Worm (Caenorhabditis elegans) whole organism, L4 larva: Measurements from ENCODE around the gene slc-30A9.
A peak's percentile ranks its signal among the peaks of the same experiment; 100 is the strongest.

Experiments
- D1046.2 ChIP-seq: fragments of 200-800 bp; sonication (Bioruptor generic); IDR thresholded peaks from 2 replicates; pipeline ENCODE4 v1.3.6; 2022; ENCODE audit warnings: missing genetic modification characterization, missing compliant biosample characterization
- F10B5.3 ChIP-seq: sonication (generic microtip); optimal IDR thresholded peaks from 2 replicates; lab custom pipeline; 2016; ENCODE audit warnings: mild to moderate bottlenecking, missing genetic modification characterization, missing compliant biosample characterization
- F44E2.7 ChIP-seq: fragments of 200-800 bp; sonication (Bioruptor generic); IDR thresholded peaks from 2 replicates; pipeline ENCODE4 v2.1.2; 2022; ENCODE audit warnings: missing genetic modification characterization, missing compliant biosample characterization
- T26A8.4 ChIP-seq: fragments of 200-800 bp; sonication (Bioruptor generic); IDR thresholded peaks from 2 replicates; pipeline ENCODE4 v1.3.6; 2022; ENCODE audit warnings: missing genetic modification characterization, missing compliant biosample characterization
- Y105C5A.15 ChIP-seq: fragments of 200-800 bp; sonication (Bioruptor generic); IDR thresholded peaks from 2 replicates; pipeline ENCODE4 v1.3.6; 2022; ENCODE audit warnings: missing genetic modification characterization, missing compliant biosample characterization
- Y75B8A.6 ChIP-seq: fragments of 200-800 bp; sonication (Bioruptor generic); IDR thresholded peaks from 2 replicates; pipeline ENCODE4 v1.3.6; 2022; ENCODE audit warnings: missing genetic modification reagents, missing genetic modification characterization, missing compliant biosample characterization
- ZK546.5 ChIP-seq, 2 experiments: sonication (generic microtip); optimal IDR thresholded peaks; 2 replicates each; lab custom pipeline; 2017; ENCODE audit warnings: missing biosample characterization in 2 of 2, missing genetic modification characterization in 2 of 2
- aly-2 ChIP-seq: sonication (generic microtip); optimal IDR thresholded peaks from 2 replicates; lab custom pipeline; 2018; ENCODE audit warnings: missing biosample characterization, missing genetic modification characterization
- arid-1 ChIP-seq: fragments of 200-800 bp; sonication (Bioruptor generic); conservative IDR thresholded peaks from 2 replicates; pipeline ENCODE4 v1.3.6; 2022; ENCODE audit warnings: missing genetic modification reagents, missing genetic modification characterization, missing compliant biosample characterization
- ceh-28 ChIP-seq: fragments of 150-350 bp; optimal IDR thresholded peaks from 2 replicates; lab custom pipeline; 2014; ENCODE audit warnings: missing biosample characterization, missing genetic modification reagents, missing genetic modification characterization
- daf-16 ChIP-seq, 3 experiments: sonication (generic microtip); optimal IDR thresholded peaks; 2 replicates each; lab custom pipeline; 2016 to 2017; ENCODE audit warnings: missing genetic modification characterization in 3 of 3, missing genetic modification reagents in 3 of 3, mild to moderate bottlenecking in 2 of 3, missing compliant biosample characterization in 2 of 3, missing biosample characterization in 1 of 3, moderate library complexity in 1 of 3
- daf-19 ChIP-seq: fragments of 200-800 bp; sonication (Bioruptor generic); conservative IDR thresholded peaks from 2 replicates; pipeline ENCODE4 v1.3.6; 2022; ENCODE audit warnings: missing genetic modification characterization, missing compliant biosample characterization
- dmd-6 ChIP-seq: fragments of 200-800 bp; sonication (Bioruptor generic); IDR thresholded peaks from 2 replicates; pipeline ENCODE4 v1.3.6; 2022; ENCODE audit warnings: missing genetic modification reagents, missing genetic modification characterization, missing compliant biosample characterization
- dmd-8 ChIP-seq: fragments of 200-800 bp; sonication (Bioruptor generic); IDR thresholded peaks from 2 replicates; pipeline ENCODE4 v1.3.6; 2022; ENCODE audit warnings: missing genetic modification characterization, missing compliant biosample characterization
- dpl-1 ChIP-seq: fragments of 150-350 bp; optimal IDR thresholded peaks from 2 replicates; lab custom pipeline; 2014; ENCODE audit warnings: missing biosample characterization, missing genetic modification reagents, missing genetic modification characterization
- egl-43 ChIP-seq: fragments of 200-800 bp; sonication (Bioruptor generic); IDR thresholded peaks from 2 replicates; pipeline ENCODE4 v1.3.6; 2022; ENCODE audit warnings: missing genetic modification reagents, missing genetic modification characterization, missing compliant biosample characterization
- fos-1 ChIP-seq: fragments of 150-350 bp; optimal IDR thresholded peaks from 2 replicates; lab custom pipeline; 2014; ENCODE audit warnings: missing biosample characterization, missing genetic modification characterization
- gei-8 ChIP-seq: fragments of 200-800 bp; sonication (Bioruptor generic); optimal IDR thresholded peaks from 2 replicates; lab custom pipeline; 2018; ENCODE audit warnings: mild to moderate bottlenecking, missing genetic modification characterization, missing compliant biosample characterization
- hlh-30 ChIP-seq: sonication (generic microtip); optimal IDR thresholded peaks from 2 replicates; lab custom pipeline; 2017; ENCODE audit warnings: antibody characterized with exemption, mild to moderate bottlenecking, missing genetic modification characterization, missing compliant biosample characterization; ENCODE audit not compliant: insufficient read depth
- hmg-1.1 ChIP-seq: fragments of 200-800 bp; sonication (Bioruptor generic); IDR thresholded peaks from 2 replicates; pipeline ENCODE4 v1.3.6; 2022; ENCODE audit warnings: missing genetic modification reagents, missing genetic modification characterization, missing compliant biosample characterization
- jun-1 ChIP-seq: fragments of 150-350 bp; optimal IDR thresholded peaks from 2 replicates; lab custom pipeline; 2014; ENCODE audit warnings: missing biosample characterization, missing genetic modification reagents, missing genetic modification characterization
- lin-13 ChIP-seq: fragments of 150-350 bp; optimal IDR thresholded peaks from 2 replicates; lab custom pipeline; 2014; ENCODE audit warnings: missing biosample characterization, missing genetic modification reagents, missing genetic modification characterization
- lin-29 ChIP-seq: fragments of 200-800 bp; sonication (Bioruptor generic); IDR thresholded peaks from 2 replicates; pipeline ENCODE4 v1.3.6; 2022; ENCODE audit warnings: missing genetic modification reagents, missing genetic modification characterization, missing compliant biosample characterization
- lin-38 ChIP-seq: fragments of 200-800 bp; sonication (Bioruptor generic); IDR thresholded peaks from 2 replicates; pipeline ENCODE4 v1.3.6; 2022; ENCODE audit warnings: missing genetic modification reagents, missing genetic modification characterization, missing compliant biosample characterization
- lir-3 ChIP-seq: sonication (generic microtip); optimal IDR thresholded peaks from 2 replicates; lab custom pipeline; 2016; ENCODE audit warnings: mild to moderate bottlenecking, missing genetic modification characterization, missing compliant biosample characterization
- madf-5 ChIP-seq, 2 experiments: fragments of 200-800 bp; sonication (Bioruptor generic); IDR thresholded peaks; 2 replicates each; pipeline ENCODE4 v1.3.6; 2022; ENCODE audit warnings: missing compliant biosample characterization in 2 of 2, missing genetic modification characterization in 2 of 2
- mdl-1 ChIP-seq, 2 experiments: fragments of 150-350 bp in 1 of 2; sonication (generic microtip) in 1 of 2; optimal IDR thresholded peaks; 2 replicates each; lab custom pipeline; 2014 to 2017; ENCODE audit warnings: missing biosample characterization in 2 of 2, missing genetic modification characterization in 2 of 2
- mes-2 ChIP-seq: sonication (generic microtip); optimal IDR thresholded peaks from 2 replicates; lab custom pipeline; 2016; ENCODE audit warnings: missing genotype, mild to moderate bottlenecking, missing genetic modification characterization, missing compliant biosample characterization; ENCODE audit not compliant: poor library complexity, severe bottlenecking
- mxl-3 ChIP-seq: fragments of 200-800 bp; sonication (Bioruptor generic); optimal IDR thresholded peaks from 2 replicates; lab custom pipeline; 2018; ENCODE audit warnings: mild to moderate bottlenecking, missing genetic modification characterization, missing compliant biosample characterization
- nhr-10 ChIP-seq: fragments of 150-350 bp; optimal IDR thresholded peaks from 2 replicates; lab custom pipeline; 2014; ENCODE audit warnings: missing biosample characterization, missing genetic modification characterization
- nhr-102 ChIP-seq: sonication (generic microtip); optimal IDR thresholded peaks from 2 replicates; lab custom pipeline; 2016; ENCODE audit warnings: mild to moderate bottlenecking, missing genetic modification characterization, moderate library complexity, missing compliant biosample characterization
- nhr-237 ChIP-seq: sonication (generic microtip); optimal IDR thresholded peaks from 2 replicates; lab custom pipeline; 2017; ENCODE audit warnings: missing biosample characterization, missing genetic modification characterization
- nhr-41 ChIP-seq: fragments of 200-800 bp; sonication (Bioruptor generic); IDR thresholded peaks from 2 replicates; pipeline ENCODE4 v1.3.6; 2022; ENCODE audit warnings: missing genetic modification reagents, missing genetic modification characterization, missing compliant biosample characterization
- nhr-42 ChIP-seq: fragments of 200-800 bp; sonication (Bioruptor generic); IDR thresholded peaks from 2 replicates; pipeline ENCODE4 v1.3.6; 2022; ENCODE audit warnings: missing genetic modification characterization, missing compliant biosample characterization
- nhr-77 ChIP-seq: fragments of 150-350 bp; optimal IDR thresholded peaks from 2 replicates; lab custom pipeline; 2014; ENCODE audit warnings: missing biosample characterization, missing genetic modification characterization
- pha-4 ChIP-seq, 2 experiments: fragments of 150-350 bp in 1 of 2; fragments of 200-800 bp in 1 of 2; sonication (Bioruptor generic) in 1 of 2; IDR thresholded peaks in 1 of 2; optimal IDR thresholded peaks in 1 of 2; 2 replicates each; pipeline versions ENCODE4 v1.3.6 to Lab custom; 2014 to 2022; ENCODE audit warnings: missing genetic modification characterization in 2 of 2, missing genetic modification reagents in 2 of 2, missing biosample characterization in 1 of 2, missing compliant biosample characterization in 1 of 2
- php-3 ChIP-seq: fragments of 200-800 bp; sonication (Bioruptor generic); IDR thresholded peaks from 2 replicates; pipeline ENCODE4 v1.3.6; 2022; ENCODE audit warnings: missing genetic modification reagents, missing genetic modification characterization, missing compliant biosample characterization
- pqm-1 ChIP-seq: sonication (generic microtip); optimal IDR thresholded peaks from 2 replicates; lab custom pipeline; 2017; ENCODE audit warnings: missing biosample characterization, missing genetic modification characterization
- rbr-2 ChIP-seq: sonication (generic microtip); optimal IDR thresholded peaks from 2 replicates; lab custom pipeline; 2016; ENCODE audit warnings: missing genotype, missing genetic modification characterization, missing compliant biosample characterization
- saeg-2 ChIP-seq: fragments of 200-800 bp; sonication (Bioruptor generic); IDR thresholded peaks from 2 replicates; pipeline ENCODE4 v1.3.6; 2022; ENCODE audit warnings: missing genetic modification reagents, missing genetic modification characterization, missing compliant biosample characterization
- skn-1 ChIP-seq: fragments of 150-350 bp; optimal IDR thresholded peaks from 2 replicates; lab custom pipeline; 2014; ENCODE audit warnings: missing biosample characterization, missing genetic modification characterization
- snpc-4 ChIP-seq: fragments of 150-350 bp; optimal IDR thresholded peaks from 2 replicates; lab custom pipeline; 2014; ENCODE audit warnings: missing biosample characterization, missing genetic modification characterization
- spr-3 ChIP-seq: fragments of 200-800 bp; sonication (Bioruptor generic); optimal IDR thresholded peaks from 2 replicates; lab custom pipeline; 2018; ENCODE audit warnings: mild to moderate bottlenecking, missing genetic modification characterization, missing compliant biosample characterization
- tag-97 ChIP-seq: fragments of 200-800 bp; sonication (Bioruptor generic); IDR thresholded peaks from 2 replicates; pipeline ENCODE4 v1.3.6; 2022; ENCODE audit warnings: missing genetic modification characterization, missing compliant biosample characterization
- unc-130 ChIP-seq: sonication (generic microtip); optimal IDR thresholded peaks from 2 replicates; lab custom pipeline; 2016; ENCODE audit warnings: missing genetic modification reagents, missing genetic modification characterization, missing compliant biosample characterization
- unc-39 ChIP-seq: sonication (generic microtip); optimal IDR thresholded peaks from 2 replicates; lab custom pipeline; 2017; ENCODE audit warnings: missing biosample characterization, missing genetic modification characterization
- unc-62 ChIP-seq, 3 experiments: fragments of 150-350 bp in 1 of 3; sonication (generic microtip); optimal IDR thresholded peaks in 2 of 3; peaks in 1 of 3; 1 replicate in 1 of 3; 2 replicates in 2 of 3; lab custom pipeline; 2014 to 2017; ENCODE audit warnings: missing biosample characterization in 3 of 3, missing genetic modification characterization in 3 of 3, missing genetic modification reagents in 3 of 3, missing genotype in 1 of 3
- zfp-2 ChIP-seq: sonication (generic microtip); optimal IDR thresholded peaks from 2 replicates; lab custom pipeline; 2016; ENCODE audit warnings: mild to moderate bottlenecking, missing genetic modification characterization, missing compliant biosample characterization
- zfp-3 ChIP-seq: fragments of 200-800 bp; sonication (Bioruptor generic); conservative IDR thresholded peaks from 2 replicates; pipeline ENCODE4 v1.3.6; 2022; ENCODE audit warnings: missing genetic modification reagents, missing genetic modification characterization, missing compliant biosample characterization
- zip-11 ChIP-seq: fragments of 200-800 bp; sonication (Bioruptor generic); IDR thresholded peaks from 2 replicates; pipeline ENCODE4 v1.3.6; 2022; ENCODE audit warnings: missing genetic modification characterization, missing compliant biosample characterization
- ztf-7 ChIP-seq: fragments of 150-350 bp; optimal IDR thresholded peaks from 2 replicates; lab custom pipeline; 2014; ENCODE audit warnings: missing biosample characterization, missing genetic modification characterization

Gene slc-30A9

ce11 chrIII:2739469-2739868 is 40.9 kb upstream of the slc-30A9 start, which contains the start of gene cest-25 (continued):
- TF ChIP-seq nhr-41 (GFP tag; lab: Robert Waterston, UW) (no peak), spr-3 (GFP tag; lab: Kevin White, UChicago) (no peak), Y105C5A.15 (GFP tag; lab: Robert Waterston, UW) (no peak), ZK546.5 (tag; optimal IDR thresholded peaks at IDR 0.05; lab: Kevin White, UChicago) (no peak), nhr-102 (tag; lab: Kevin White, UChicago) (peak; percentile 7), tag-97 (GFP tag; lab: Robert Waterston, UW) (no peak), unc-130 (no peak), zip-11 (GFP tag; lab: Robert Waterston, UW) (no peak), pqm-1 (peak; percentile 97), nhr-42 (GFP tag; lab: Robert Waterston, UW) (no peak), aly-2 (tag; lab: Kevin White, UChicago) (no peak), php-3 (GFP tag; lab: Robert Waterston, UW) (peak; percentile 90), ztf-7 (tag; lab: Kevin White, UChicago) (no peak), D1046.2 (GFP tag; lab: Robert Waterston, UW) (no peak), nhr-77 (tag; lab: Kevin White, UChicago) (peak; percentile 71), dpl-1 (GFP tag; lab: Kevin White, UChicago) (no peak), nhr-10 (tag; lab: Kevin White, UChicago) (no peak), zfp-2 (tag; lab: Kevin White, UChicago) (no peak), lin-13 (GFP tag; lab: Kevin White, UChicago) (no peak), egl-43 (GFP tag; lab: Robert Waterston, UW) (no peak), lin-29 (no peak), dmd-6 (GFP tag; lab: Robert Waterston, UW) (peak; percentile 77), F44E2.7 (no peak), saeg-2 (GFP tag; lab: Robert Waterston, UW) (no peak), F10B5.3 (tag; lab: Kevin White, UChicago) (no peak), zfp-3 (GFP tag; lab: Robert Waterston, UW) (no peak), unc-62 (GFP tag; optimal IDR thresholded peaks at IDR 0.05 in 1 of 2; lab: Kevin White, UChicago) (no peak), unc-62 (tag; optimal IDR thresholded peaks at IDR 0.05; lab: Kevin White, UChicago) (no peak), gei-8 (GFP tag; lab: Kevin White, UChicago) (no peak), daf-16 (GFP tag; optimal IDR thresholded peaks at IDR 0.05; lab: Kevin White, UChicago) (peak in 1 of 2 experiments; percentile 53), daf-16 (tag; optimal IDR thresholded peaks at IDR 0.05; lab: Kevin White, UChicago) (peak; percentile 95), T26A8.4 (GFP tag; lab: Robert Waterston, UW) (no peak), jun-1 (tag; lab: Kevin White, UChicago) (no peak), mdl-1 (tag; optimal IDR thresholded peaks at IDR 0.05; lab: Kevin White, UChicago) (no peak), mxl-3 (GFP tag; lab: Kevin White, UChicago) (no peak), skn-1 (tag; lab: Kevin White, UChicago) (no peak), daf-19 (GFP tag; lab: Robert Waterston, UW) (no peak), hlh-30 (tag; lab: Kevin White, UChicago) (no peak), madf-5 (GFP tag; IDR thresholded peaks at IDR 0.05; lab: Robert Waterston, UW) (no peak), arid-1 (no peak), pha-4 (GFP tag; IDR thresholded peaks at IDR 0.05; lab: Robert Waterston, UW) (no peak), pha-4 (tag; optimal IDR thresholded peaks at IDR 0.05; lab: Kevin White, UChicago) (no peak), mes-2 (tag; lab: Kevin White, UChicago) (no peak), hmg-1.1 (no peak), lir-3 (tag; lab: Kevin White, UChicago) (no peak), dmd-8 (GFP tag; lab: Robert Waterston, UW) (no peak), unc-39 (tag; lab: Kevin White, UChicago) (no peak), rbr-2 (no peak), fos-1 (tag; lab: Kevin White, UChicago) (no peak), ceh-28 (tag; lab: Kevin White, UChicago) (no peak), snpc-4 (tag; lab: Kevin White, UChicago) (no peak), lin-38 (GFP tag; lab: Robert Waterston, UW) (no peak), Y75B8A.6 (no peak), nhr-237 (tag; lab: Kevin White, UChicago) (no peak)
